Fruit fly (Drosophila melanogaster): ENCODE data around the gene CG8534.
A peak's percentile ranks its signal among the peaks of the same experiment; 100 is the strongest.

CG8534 gene

DNA sequence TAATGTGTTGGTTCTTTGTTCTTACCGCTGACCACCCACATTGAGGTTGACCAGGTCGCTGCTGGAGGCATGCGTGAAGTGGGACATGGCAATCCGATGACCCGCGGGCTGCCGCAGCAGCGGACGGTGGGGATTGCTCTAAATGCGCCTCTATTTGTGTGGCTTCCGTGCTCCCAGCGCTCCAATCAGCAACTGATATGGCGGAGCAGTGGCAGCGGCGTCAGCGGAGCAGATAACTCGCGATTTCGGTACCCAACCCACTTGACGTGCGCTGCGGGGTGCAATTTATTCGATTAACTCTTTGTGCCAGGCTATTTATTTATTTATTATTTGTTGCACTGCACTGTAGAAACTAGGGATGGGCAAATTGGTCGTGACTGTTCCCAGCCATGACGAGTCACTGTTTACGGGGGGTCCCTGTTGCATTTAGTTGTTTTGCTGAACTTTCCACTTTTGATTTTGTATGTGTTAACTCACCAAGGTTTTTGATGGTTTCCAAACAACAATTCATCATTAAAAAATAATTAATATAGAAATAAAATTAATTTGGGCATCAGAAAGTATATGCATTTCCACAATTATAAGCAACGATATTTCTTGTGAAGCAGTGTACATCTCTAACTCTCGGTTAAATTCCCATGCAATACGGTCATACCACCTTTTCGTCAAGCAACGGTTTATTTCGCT is 11.8 kb upstream of the CG8534 start, which contains the start of the genes CG9467 and CG8526 (continued):
- peak; percentile 30 for TF ChIP-seq Fer2 (tag; optimal IDR thresholded peaks at IDR 0.05)
- TF ChIP-seq zen2 (GFP tag; IDR thresholded peaks at IDR 0.05; ENCODE audit: partially characterized antibody): no peak; the same call in 2 of the 3 replicates
- peak; percentile 44 for TF ChIP-seq Sry-β (GFP tag; optimal IDR thresholded peaks at IDR 0.05)
- no peak for TF ChIP-seq CG14965 (GFP tag; optimal IDR thresholded peaks at IDR 0.05; ENCODE audit: borderline replicate concordance)
- TF ChIP-seq yki (optimal IDR thresholded peaks at IDR 0.05): no peak
- no peak for TF ChIP-seq CG13296 (GFP tag; optimal IDR thresholded peaks at IDR 0.05)
- TF ChIP-seq Dll (GFP tag; IDR thresholded peaks at IDR 0.05; ENCODE audit: partially characterized antibody): peak; percentile 88
- peak; percentile 25 for TF ChIP-seq CG18476 (GFP tag; optimal IDR thresholded peaks at IDR 0.05)
- no peak for TF ChIP-seq Asciz (GFP tag; optimal IDR thresholded peaks at IDR 0.05)
- TF ChIP-seq CG4404 (GFP tag; IDR thresholded peaks at IDR 0.05): peak; percentile 68
- no peak for TF ChIP-seq CG1024 (GFP tag; IDR thresholded peaks at IDR 0.05)
- TF ChIP-seq tup (GFP tag; optimal IDR thresholded peaks at IDR 0.05): peak; percentile 13
- TF ChIP-seq gem (tag; optimal IDR thresholded peaks at IDR 0.05): no peak
- no peak for TF ChIP-seq prd (optimal IDR thresholded peaks at IDR 0.05)
- TF ChIP-seq prd (GFP tag; IDR thresholded peaks at IDR 0.05): peak; percentile 84
- TF ChIP-seq bbx (GFP tag; IDR thresholded peaks at IDR 0.05; ENCODE audit: partially characterized antibody): peak; percentile 32; the same call in 1 of the 2 replicates
- no peak for TF ChIP-seq Spps (tag; optimal IDR thresholded peaks at IDR 0.05)
- peak; percentile 31; the same call in 1 of the 2 replicates for TF ChIP-seq ranshi (GFP tag; IDR thresholded peaks at IDR 0.05)
- peak; percentile 29 for TF ChIP-seq CG34376 (GFP tag; optimal IDR thresholded peaks at IDR 0.05)
- TF ChIP-seq CG1647 (GFP tag; optimal IDR thresholded peaks at IDR 0.05): peak; percentile 23
- TF ChIP-seq gro (GFP tag; optimal IDR thresholded peaks at IDR 0.05): no peak
- peak; percentile 68 for TF ChIP-seq CG8388 (GFP tag; optimal IDR thresholded peaks at IDR 0.05)
- peak; percentile 60 for TF ChIP-seq HHEX (GFP tag; optimal IDR thresholded peaks at IDR 0.05)
- no peak for TF ChIP-seq CG1792 (GFP tag; optimal IDR thresholded peaks at IDR 0.05)
- no peak for TF ChIP-seq tio (GFP tag; optimal IDR thresholded peaks at IDR 0.05)
- no peak for TF ChIP-seq fd102C (GFP tag; optimal IDR thresholded peaks at IDR 0.05)
- TF ChIP-seq klu (GFP tag; IDR thresholded peaks at IDR 0.05): no peak; the same call in 1 of the 2 replicates
- TF ChIP-seq CG10366 (GFP tag; IDR thresholded peaks at IDR 0.05): peak; percentile 54; the same call in 1 of the 2 replicates
- TF ChIP-seq CG30020 (tag; optimal IDR thresholded peaks at IDR 0.05): peak; percentile 73
- TF ChIP-seq Sox102F (GFP tag; optimal IDR thresholded peaks at IDR 0.05): no peak
- TF ChIP-seq CG13424 (tag; optimal IDR thresholded peaks at IDR 0.05): peak; percentile 82
- TF ChIP-seq onecut (GFP tag; IDR thresholded peaks at IDR 0.05): no peak
- TF ChIP-seq CG34422 (GFP tag; IDR thresholded peaks at IDR 0.05): peak; percentile 50; the same call in 1 of the 3 replicates
- TF ChIP-seq inv (GFP tag; IDR thresholded peaks at IDR 0.05; ENCODE audit: partially characterized antibody): peak; percentile 73
- TF ChIP-seq CG9932 (GFP tag; IDR thresholded peaks at IDR 0.05): peak; percentile 86
- peak; percentile 87 for TF ChIP-seq nerfin-1 (tag; optimal IDR thresholded peaks at IDR 0.05)
- TF ChIP-seq CG16815 (GFP tag; optimal IDR thresholded peaks at IDR 0.05): peak; percentile 60
- TF ChIP-seq chif (GFP tag; optimal IDR thresholded peaks at IDR 0.05): peak in 1 of 2 experiments; percentile 20
- TF ChIP-seq Sox100B (GFP tag; optimal IDR thresholded peaks at IDR 0.05): no peak
- TF ChIP-seq ken (GFP tag; IDR thresholded peaks at IDR 0.05): peak; percentile 35; the same call in 1 of the 3 replicates
- TF ChIP-seq peb (GFP tag; IDR thresholded peaks at IDR 0.05): no peak
- no peak for TF ChIP-seq CG10431 (GFP tag; optimal IDR thresholded peaks at IDR 0.05)
- TF ChIP-seq pb (GFP tag; optimal IDR thresholded peaks at IDR 0.05): no peak
- no peak for TF ChIP-seq CG8359 (GFP tag; optimal IDR thresholded peaks at IDR 0.05; ENCODE audit: borderline replicate concordance)
- TF ChIP-seq CG13123 (GFP tag; optimal IDR thresholded peaks at IDR 0.05): no peak
- peak; percentile 97 for TF ChIP-seq row (GFP tag; IDR thresholded peaks at IDR 0.05)
- TF ChIP-seq Bdp1 (GFP tag; optimal IDR thresholded peaks at IDR 0.05): peak; percentile 15
- no peak for TF ChIP-seq NK7.1 (GFP tag; optimal IDR thresholded peaks at IDR 0.05)
- TF ChIP-seq CG17829 (tag; optimal IDR thresholded peaks at IDR 0.05): peak; percentile 78

All from whole organism, embryonic.